Worm (Caenorhabditis elegans) whole organism, mixed stage, embryonic: ENCODE results near the gene scd-1.

Experiments
- blmp-1 ChIP-seq: fragments of 150-350 bp; optimal IDR thresholded peaks from 2 replicates; lab custom pipeline; 2014; ENCODE audit warnings: missing biosample characterization, missing genetic modification characterization
- elt-1 ChIP-seq: sonication (generic microtip); optimal IDR thresholded peaks from 2 replicates; lab custom pipeline; 2017; ENCODE audit warnings: missing genetic modification characterization, mild to moderate bottlenecking, missing compliant biosample characterization, antibody characterized with exemption, moderate library complexity, borderline replicate concordance; ENCODE audit not compliant: insufficient read depth
- elt-3 ChIP-seq: fragments of 150-350 bp; optimal IDR thresholded peaks from 2 replicates; lab custom pipeline; 2014; ENCODE audit warnings: missing biosample characterization, missing genetic modification characterization
- hlh-1 ChIP-seq: fragments of 150-350 bp; optimal IDR thresholded peaks from 2 replicates; lab custom pipeline; 2014; ENCODE audit warnings: missing biosample characterization, missing genetic modification reagents, missing genetic modification characterization
- nhr-12 ChIP-seq: fragments of 150-350 bp; optimal IDR thresholded peaks from 2 replicates; lab custom pipeline; 2014; ENCODE audit warnings: missing biosample characterization, missing genetic modification characterization
- nhr-237 ChIP-seq: fragments of 150-350 bp; optimal IDR thresholded peaks from 2 replicates; lab custom pipeline; 2014; ENCODE audit warnings: missing biosample characterization, missing genetic modification characterization
- nhr-28 ChIP-seq: fragments of 150-350 bp; optimal IDR thresholded peaks from 2 replicates; lab custom pipeline; 2014; ENCODE audit warnings: missing biosample characterization, missing genetic modification characterization
- nhr-76 ChIP-seq: sonication (generic microtip); optimal IDR thresholded peaks from 2 replicates; lab custom pipeline; 2017; ENCODE audit warnings: missing biosample characterization, missing genetic modification characterization
- snpc-4 ChIP-seq: fragments of 150-350 bp; optimal IDR thresholded peaks from 2 replicates; lab custom pipeline; 2014; ENCODE audit warnings: missing biosample characterization, missing genetic modification characterization
- sptf-1 ChIP-seq: sonication (generic microtip); optimal IDR thresholded peaks from 2 replicates; lab custom pipeline; 2017; ENCODE audit warnings: mild to moderate bottlenecking, missing genetic modification characterization, moderate library complexity, missing compliant biosample characterization
- unc-120 ChIP-seq: sonication (generic microtip); optimal IDR thresholded peaks from 2 replicates; lab custom pipeline; 2017; ENCODE audit warnings: missing genetic modification characterization, missing compliant biosample characterization; ENCODE audit not compliant: poor library complexity, severe bottlenecking
- unc-39 ChIP-seq: fragments of 150-350 bp; optimal IDR thresholded peaks from 2 replicates; lab custom pipeline; 2014; ENCODE audit warnings: missing biosample characterization, missing genetic modification characterization
- unc-62 ChIP-seq: fragments of 150-350 bp; optimal IDR thresholded peaks from 2 replicates; lab custom pipeline; 2014; ENCODE audit warnings: missing biosample characterization, missing genetic modification reagents, missing genetic modification characterization
- ztf-11 ChIP-seq: fragments of 150-350 bp; optimal IDR thresholded peaks from 2 replicates; lab custom pipeline; 2014; ENCODE audit warnings: missing biosample characterization, missing genetic modification characterization

ce11 chrX:12461557-12461956, 64.0 kb downstream of the scd-1 start, which contains the start of gene odr-7:
- TF ChIP-seq unc-62 (GFP tag; lab: Kevin White, UChicago) (no peak), blmp-1 (tag; lab: Kevin White, UChicago) (no peak), elt-3 (tag; lab: Kevin White, UChicago) (no peak), elt-1 (tag; lab: Kevin White, UChicago) (no peak), nhr-12 (tag; lab: Kevin White, UChicago) (no peak), ztf-11 (tag; lab: Kevin White, UChicago) (no peak), unc-39 (tag; lab: Kevin White, UChicago) (no peak), nhr-76 (tag; lab: Kevin White, UChicago) (no peak), sptf-1 (tag; lab: Kevin White, UChicago) (no peak), nhr-237 (tag; lab: Kevin White, UChicago) (no peak), snpc-4 (no peak), hlh-1 (tag; lab: Kevin White, UChicago) (no peak), unc-120 (tag; lab: Kevin White, UChicago) (no peak), nhr-28 (tag; lab: Kevin White, UChicago) (no peak)
